Worm (Caenorhabditis elegans) whole organism, L2 larva: ENCODE data around the gene gcy-18.

Experiments used
- blmp-1 ChIP-seq: sonication (generic microtip); optimal IDR thresholded peaks from 2 replicates; lab custom pipeline; 2017; ENCODE audit warnings: missing genetic modification characterization, mild to moderate bottlenecking, missing compliant biosample characterization, antibody characterized with exemption, moderate library complexity; ENCODE audit not compliant: insufficient read depth
- ceh-82 ChIP-seq: fragments of 150-350 bp; optimal IDR thresholded peaks from 2 replicates; lab custom pipeline; 2014; ENCODE audit warnings: missing biosample characterization, missing genetic modification characterization
- lsy-2 ChIP-seq, 2 experiments: fragments of 150-350 bp in 1 of 2; sonication (generic microtip) in 1 of 2; optimal IDR thresholded peaks; 2 replicates each; lab custom pipeline; 2014 to 2017; ENCODE audit warnings: missing biosample characterization in 2 of 2, missing genetic modification characterization in 2 of 2
- mdl-1 ChIP-seq, 2 experiments: fragments of 150-350 bp in 1 of 2; sonication (generic microtip) in 1 of 2; optimal IDR thresholded peaks; 2 replicates each; lab custom pipeline; 2017; ENCODE audit warnings: missing biosample characterization in 2 of 2, missing genetic modification characterization in 2 of 2
- nhr-11 ChIP-seq: fragments of 150-350 bp; optimal IDR thresholded peaks from 2 replicates; lab custom pipeline; 2014; ENCODE audit warnings: missing biosample characterization, missing genetic modification characterization
- nhr-129 ChIP-seq: fragments of 150-350 bp; optimal IDR thresholded peaks from 2 replicates; lab custom pipeline; 2014; ENCODE audit warnings: missing biosample characterization, missing genetic modification characterization
- nhr-23 ChIP-seq: fragments of 150-350 bp; optimal IDR thresholded peaks from 2 replicates; lab custom pipeline; 2014; ENCODE audit warnings: missing biosample characterization, missing genetic modification reagents, missing genetic modification characterization
- nhr-237 ChIP-seq: fragments of 150-350 bp; optimal IDR thresholded peaks from 2 replicates; lab custom pipeline; 2014; ENCODE audit warnings: missing biosample characterization, missing genetic modification characterization
- nhr-77 ChIP-seq: fragments of 150-350 bp; optimal IDR thresholded peaks from 2 replicates; lab custom pipeline; 2014; ENCODE audit warnings: missing biosample characterization, missing genetic modification characterization
- skn-1 ChIP-seq: sonication (generic microtip); optimal IDR thresholded peaks from 2 replicates; lab custom pipeline; 2017; ENCODE audit warnings: missing biosample characterization, missing genetic modification characterization
- snpc-4 ChIP-seq: fragments of 150-350 bp; optimal IDR thresholded peaks from 2 replicates; lab custom pipeline; 2014; ENCODE audit warnings: missing biosample characterization, missing genetic modification characterization
- unc-39 ChIP-seq: fragments of 150-350 bp; optimal IDR thresholded peaks from 2 replicates; lab custom pipeline; 2014; ENCODE audit warnings: missing biosample characterization, missing genetic modification characterization
- unc-62 ChIP-seq: fragments of 150-350 bp; optimal IDR thresholded peaks from 2 replicates; lab custom pipeline; 2014; ENCODE audit warnings: missing biosample characterization, missing genetic modification reagents, missing genetic modification characterization
- ztf-1 ChIP-seq: fragments of 200-800 bp; sonication (Bioruptor generic); conservative IDR thresholded peaks from 2 replicates; pipeline ENCODE4 v1.3.6; 2022; ENCODE audit warnings: missing genetic modification characterization, missing compliant biosample characterization

- TF ChIP-seq unc-39 (tag; lab: Kevin White, UChicago) (no peak), blmp-1 (tag; lab: Kevin White, UChicago) (no peak), nhr-129 (no peak), nhr-11 (tag; lab: Kevin White, UChicago) (no peak), nhr-77 (tag; lab: Kevin White, UChicago) (no peak), ceh-82 (tag; lab: Kevin White, UChicago) (no peak), nhr-237 (tag; lab: Kevin White, UChicago) (no peak), mdl-1 (tag; optimal IDR thresholded peaks at IDR 0.05; lab: Kevin White, UChicago) (no peak), unc-62 (GFP tag; lab: Kevin White, UChicago) (no peak), lsy-2 (tag; optimal IDR thresholded peaks at IDR 0.05; lab: Kevin White, UChicago) (no peak), ztf-1 (GFP tag; lab: Robert Waterston, UW) (no peak), snpc-4 (no peak), nhr-23 (no peak), skn-1 (tag; lab: Kevin White, UChicago) (no peak)
These were observed 55.6 kb downstream of the gcy-18 start, which contains the start of gene srz-15 for ce11 chrIV:12915479-12915878.
